Fruit fly (Drosophila melanogaster): ENCODE results near the gene slmo.

The slmo gene

DNA sequence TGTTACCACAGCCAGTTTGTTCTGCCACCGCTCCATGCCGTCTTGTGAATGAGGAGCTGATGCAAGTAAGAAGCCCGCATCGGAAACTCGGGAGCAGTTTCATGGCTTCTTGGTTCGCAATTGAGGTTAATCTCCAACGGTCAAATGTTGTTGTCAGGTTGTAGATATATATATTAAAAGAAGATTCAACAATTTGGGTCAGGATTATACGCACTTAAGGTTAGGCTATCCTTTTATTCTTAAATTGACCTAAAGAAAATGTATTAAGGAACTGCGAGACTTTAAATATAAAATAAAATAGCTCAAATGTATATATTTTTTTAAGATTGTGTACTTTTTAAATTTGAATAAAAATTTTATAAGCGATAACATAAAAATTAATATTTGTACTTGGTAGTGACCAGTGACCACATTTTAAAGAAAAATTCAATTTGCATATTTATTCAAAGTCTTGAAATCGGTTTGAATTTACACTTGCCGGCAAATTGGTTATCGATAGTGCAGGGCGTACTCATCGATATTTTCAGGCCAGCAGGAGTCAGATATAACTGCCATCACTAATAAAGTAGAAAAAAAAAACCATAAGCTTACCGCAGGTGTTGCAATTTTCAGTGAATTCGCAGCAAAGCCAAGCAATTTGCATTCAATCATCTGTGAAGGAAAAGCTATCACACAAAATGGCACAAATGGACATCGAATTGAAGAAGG lies 20.2 kb upstream of the slmo start, which contains the start of the genes CG9150 and Pfdn1:
TSS of gene CG9150 (minus strand) at position 51 of the 708 bp plus-strand sequence.
TSS of gene Pfdn1 (plus strand) at position 536 of the 708 bp plus-strand sequence.
- TF ChIP-seq Crg-1 (GFP tag; optimal IDR thresholded peaks at IDR 0.05): no peak
- no peak for TF ChIP-seq CG33017 (tag; optimal IDR thresholded peaks at IDR 0.05)
- peak; percentile 66 for TF ChIP-seq Mnt (GFP tag; optimal IDR thresholded peaks at IDR 0.05)
- peak; percentile 66 for TF ChIP-seq bab1 (GFP tag; optimal IDR thresholded peaks at IDR 0.05)
- peak; percentile 22 for TF ChIP-seq CG7101 (tag; optimal IDR thresholded peaks at IDR 0.05)
- peak; percentile 16 for TF ChIP-seq tj (GFP tag; optimal IDR thresholded peaks at IDR 0.05)
- TF ChIP-seq pad (GFP tag; optimal IDR thresholded peaks at IDR 0.05): no peak
- no peak for TF ChIP-seq CG11617 (GFP tag; optimal IDR thresholded peaks at IDR 0.05)

dm6 chr2L:6065823-6066222 lies 17.3 kb upstream of the slmo start, which contains the start of the genes Fbw5 and CG9147:
Gene Fbw5 (minus strand): TSS chr2L:6065953.
Gene CG9147 (plus strand): TSS chr2L:6065997.
- TF ChIP-seq CG14711 (tag; optimal IDR thresholded peaks at IDR 0.05) (peak; percentile 98), CG11617 (GFP tag; optimal IDR thresholded peaks at IDR 0.05) (peak; percentile 93), bab1 (GFP tag; optimal IDR thresholded peaks at IDR 0.05) (peak; percentile 99), CG1620 (GFP tag; optimal IDR thresholded peaks at IDR 0.05) (peak; percentile 71), tj (GFP tag; optimal IDR thresholded peaks at IDR 0.05) (peak; percentile 88), toe (GFP tag; optimal IDR thresholded peaks at IDR 0.05) (peak; percentile 54), cnc (optimal IDR thresholded peaks at IDR 0.05) (no peak), CG12768 (GFP tag; optimal IDR thresholded peaks at IDR 0.05) (peak; percentile 97), CG33017 (tag; optimal IDR thresholded peaks at IDR 0.05) (peak; percentile 99), pad (GFP tag; optimal IDR thresholded peaks at IDR 0.05) (peak; percentile 88), Hr96 (GFP tag; optimal IDR thresholded peaks at IDR 0.05) (peak; percentile 87), ovo (GFP tag; optimal IDR thresholded peaks at IDR 0.05) (no peak), Crg-1 (GFP tag; optimal IDR thresholded peaks at IDR 0.05) (peak; percentile 95), Mnt (GFP tag; optimal IDR thresholded peaks at IDR 0.05) (peak; percentile 78), cic (GFP tag; optimal IDR thresholded peaks at IDR 0.05) (peak; percentile 85), CG5204 (GFP tag; optimal IDR thresholded peaks at IDR 0.05) (no peak), Clk (GFP tag; optimal IDR thresholded peaks at IDR 0.05) (peak; percentile 67), CG7101 (tag; optimal IDR thresholded peaks at IDR 0.05) (peak; percentile 99), CG7045 (GFP tag; optimal IDR thresholded peaks at IDR 0.05) (peak; percentile 89), kay (GFP tag; ENCODE audit: borderline replicate concordance) (no peak)

DNA sequence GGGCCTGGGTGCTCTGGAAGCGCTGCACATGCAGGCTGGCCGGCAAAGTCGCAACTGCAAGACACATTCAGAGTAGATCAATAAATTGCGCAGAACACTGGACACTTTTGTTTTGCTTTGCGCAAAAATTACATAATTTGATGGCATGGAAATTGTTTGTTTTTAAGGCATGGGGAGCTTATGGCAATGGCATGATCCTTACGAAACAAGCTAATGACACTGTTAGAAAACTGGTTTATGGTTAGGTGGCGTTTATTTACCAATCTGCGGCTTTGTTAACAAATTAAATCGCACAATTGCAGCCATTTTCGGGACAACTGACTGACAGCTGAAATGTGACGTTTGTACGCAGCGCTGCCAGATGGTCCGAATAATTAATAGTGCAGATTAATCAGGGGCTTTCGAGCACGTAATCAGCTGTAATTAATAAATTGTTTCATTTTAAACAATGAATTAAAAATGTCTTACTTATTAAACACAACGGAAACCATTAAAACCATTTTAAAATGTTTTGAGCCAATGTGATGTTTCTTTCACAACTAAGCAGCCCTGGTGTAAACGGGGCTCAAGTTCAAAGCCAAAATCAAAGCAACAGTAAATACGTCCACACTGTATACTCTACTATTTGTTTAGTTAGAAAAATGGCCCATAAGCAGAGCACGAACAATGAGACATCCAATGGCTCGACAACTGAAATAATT lies 14.0 kb upstream of the slmo start, which contains the start of the genes ND-51 and CG13994:
TSS of gene ND-51 (minus strand) at position 376 of the 701 bp plus-strand sequence.
TSS of gene CG13994 (plus strand) at position 608 of the 701 bp plus-strand sequence.
- TF ChIP-seq Hr96 (GFP tag; optimal IDR thresholded peaks at IDR 0.05): peak; percentile 87
- peak; percentile 83 for TF ChIP-seq CG7045 (GFP tag; optimal IDR thresholded peaks at IDR 0.05)
- no peak for TF ChIP-seq CG5204 (GFP tag; optimal IDR thresholded peaks at IDR 0.05)
- peak; percentile 85 for TF ChIP-seq CG1620 (GFP tag; optimal IDR thresholded peaks at IDR 0.05)
- TF ChIP-seq ovo (GFP tag; optimal IDR thresholded peaks at IDR 0.05): peak; percentile 74
- no peak for TF ChIP-seq cnc (optimal IDR thresholded peaks at IDR 0.05)
- TF ChIP-seq tj (GFP tag; optimal IDR thresholded peaks at IDR 0.05): peak; percentile 61
- no peak for TF ChIP-seq kay (GFP tag; ENCODE audit: borderline replicate concordance)
- peak; percentile 94 for TF ChIP-seq toe (GFP tag; optimal IDR thresholded peaks at IDR 0.05)
- TF ChIP-seq CG7101 (tag; optimal IDR thresholded peaks at IDR 0.05): peak; percentile 79
- peak; percentile 80 for TF ChIP-seq cic (GFP tag; optimal IDR thresholded peaks at IDR 0.05)
- TF ChIP-seq Crg-1 (GFP tag; optimal IDR thresholded peaks at IDR 0.05): peak; percentile 61
- peak; percentile 83 for TF ChIP-seq CG11617 (GFP tag; optimal IDR thresholded peaks at IDR 0.05)
- peak; percentile 81 for TF ChIP-seq Clk (GFP tag; optimal IDR thresholded peaks at IDR 0.05)
- peak; percentile 86 for TF ChIP-seq bab1 (GFP tag; optimal IDR thresholded peaks at IDR 0.05)
- peak; percentile 67 for TF ChIP-seq pad (GFP tag; optimal IDR thresholded peaks at IDR 0.05)
- TF ChIP-seq CG12768 (GFP tag; optimal IDR thresholded peaks at IDR 0.05): peak; percentile 76
- peak; percentile 77 for TF ChIP-seq Mnt (GFP tag; optimal IDR thresholded peaks at IDR 0.05)
- peak; percentile 78 for TF ChIP-seq CG14711 (tag; optimal IDR thresholded peaks at IDR 0.05)
- TF ChIP-seq CG33017 (tag; optimal IDR thresholded peaks at IDR 0.05): peak; percentile 81

DNA sequence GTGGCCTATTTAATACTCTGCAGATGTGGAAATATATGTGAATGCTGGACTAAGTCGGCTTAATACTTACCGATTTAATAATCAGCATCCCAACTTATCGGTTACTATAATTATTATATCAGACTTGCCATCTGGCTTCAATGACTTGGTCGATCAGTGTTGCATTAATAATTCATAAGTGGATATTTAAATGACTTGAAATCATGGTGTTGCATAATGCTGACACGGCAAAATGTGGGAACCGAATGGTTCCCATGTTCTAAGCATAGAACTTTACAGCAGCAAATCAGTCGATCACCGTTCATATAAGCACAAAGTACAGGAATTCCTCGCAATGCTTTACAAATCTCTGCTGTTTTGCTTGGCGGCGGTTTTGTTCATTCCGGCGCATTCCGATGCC lies 11.7 kb upstream of the slmo start, which contains the start of gene CG34180:
TSS of gene CG34180 (plus strand) at position 301 of the 400 bp plus-strand sequence.
- TF ChIP-seq CG1620 (GFP tag; optimal IDR thresholded peaks at IDR 0.05) (no peak), toe (GFP tag; optimal IDR thresholded peaks at IDR 0.05) (no peak), tj (GFP tag; optimal IDR thresholded peaks at IDR 0.05) (no peak), bab1 (GFP tag; optimal IDR thresholded peaks at IDR 0.05) (no peak)

dm6 chr2L:6053874-6054469 lies 5.5 kb upstream of the slmo start, which contains the start of gene CG13995:
Gene CG13995 (plus strand): TSS chr2L:6054302.
- TF ChIP-seq Crg-1 (GFP tag; optimal IDR thresholded peaks at IDR 0.05) (no peak), cic (GFP tag; optimal IDR thresholded peaks at IDR 0.05) (no peak), cnc (optimal IDR thresholded peaks at IDR 0.05) (no peak), tj (GFP tag; optimal IDR thresholded peaks at IDR 0.05) (no peak), CG11617 (GFP tag; optimal IDR thresholded peaks at IDR 0.05) (no peak), CG12768 (GFP tag; optimal IDR thresholded peaks at IDR 0.05) (no peak), CG33017 (tag; optimal IDR thresholded peaks at IDR 0.05) (no peak), Clk (GFP tag; optimal IDR thresholded peaks at IDR 0.05) (no peak), toe (GFP tag; optimal IDR thresholded peaks at IDR 0.05) (no peak), CG1620 (GFP tag; optimal IDR thresholded peaks at IDR 0.05) (no peak), bab1 (GFP tag; optimal IDR thresholded peaks at IDR 0.05) (no peak), CG14711 (tag; optimal IDR thresholded peaks at IDR 0.05) (no peak), kay (GFP tag; ENCODE audit: borderline replicate concordance) (no peak), ovo (GFP tag; optimal IDR thresholded peaks at IDR 0.05) (no peak), Mnt (GFP tag; optimal IDR thresholded peaks at IDR 0.05) (no peak), CG7045 (GFP tag; optimal IDR thresholded peaks at IDR 0.05) (no peak), CG7101 (tag; optimal IDR thresholded peaks at IDR 0.05) (no peak), Hr96 (GFP tag; optimal IDR thresholded peaks at IDR 0.05) (no peak), pad (GFP tag; optimal IDR thresholded peaks at IDR 0.05) (no peak)

Data from whole organism, adult.